Worm (Caenorhabditis elegans): Measurements from ENCODE around the gene C05C10.7.

Gene C05C10.7

ce11 chrII:9938877-9939276 is at the start of gene C05C10.7, which contains the start of gene C05C10.5:
Gene C05C10.7, minus strand, starts transcription at chrII:9938971.
Gene C05C10.5, plus strand, starts transcription at chrII:9939040.
- no peak for TF ChIP-seq unc-62 (GFP tag; optimal IDR thresholded peaks at IDR 0.05)

ce11 chrII:9986635-9987575 is 48.1 kb upstream of the C05C10.7 start:
- TF ChIP-seq unc-62 (GFP tag; optimal IDR thresholded peaks at IDR 0.05), result no peak

ce11 chrII:9984866-9985336 is 46.1 kb upstream of the C05C10.7 start:
- no peak for TF ChIP-seq unc-62 (GFP tag; optimal IDR thresholded peaks at IDR 0.05)

- TF ChIP-seq unc-62 (GFP tag; optimal IDR thresholded peaks at IDR 0.05), result no peak
Measured at ce11 chrII:9982437-9982836, 43.7 kb upstream of the C05C10.7 start.

- TF ChIP-seq unc-62 (GFP tag; optimal IDR thresholded peaks at IDR 0.05), result no peak
Measured at ce11 chrII:9981760-9982159, 43.0 kb upstream of the C05C10.7 start, which contains the start of gene sdz-38. Gene sdz-38, minus strand, starts transcription at chrII:9981860.

ce11 chrII:9980077-9980631 is 41.4 kb upstream of the C05C10.7 start, which contains the start of gene ZK892.6:
Gene ZK892.6, minus strand, starts transcription at chrII:9980127.
- TF ChIP-seq unc-62 (GFP tag; optimal IDR thresholded peaks at IDR 0.05), result no peak

ce11 chrII:9976405-9976804 is 37.6 kb upstream of the C05C10.7 start, which contains the start of gene R53.8:
Gene R53.8, plus strand, starts transcription at chrII:9976705.
- TF ChIP-seq unc-62 (GFP tag; optimal IDR thresholded peaks at IDR 0.05), result no peak

ce11 chrII:9974967-9975366 is 36.2 kb upstream of the C05C10.7 start, which contains the start of gene aakg-5:
Gene aakg-5, minus strand, starts transcription at chrII:9975125.
- TF ChIP-seq unc-62 (GFP tag; optimal IDR thresholded peaks at IDR 0.05), result no peak

- no peak for TF ChIP-seq unc-62 (GFP tag; optimal IDR thresholded peaks at IDR 0.05)
Measured at ce11 chrII:9974210-9974609, 35.4 kb upstream of the C05C10.7 start.

ce11 chrII:9970438-9971092 is 31.8 kb upstream of the C05C10.7 start, which contains the start of gene R53.5:
Gene R53.5, minus strand, starts transcription at chrII:9970488.
- TF ChIP-seq unc-62 (GFP tag; optimal IDR thresholded peaks at IDR 0.05), result no peak

ce11 chrII:9967999-9968706 is 29.4 kb upstream of the C05C10.7 start, which contains the start of the genes R53.4 and psf-1:
Gene R53.4, minus strand, starts transcription at chrII:9968049.
Gene psf-1, plus strand, starts transcription at chrII:9968673.
- TF ChIP-seq unc-62 (GFP tag; optimal IDR thresholded peaks at IDR 0.05), result no peak

ce11 chrII:9966954-9967353 is 28.2 kb upstream of the C05C10.7 start, which contains the start of gene dtmk-1:
Gene dtmk-1, minus strand, starts transcription at chrII:9967099.
- TF ChIP-seq unc-62 (GFP tag; optimal IDR thresholded peaks at IDR 0.05), result no peak

ce11 chrII:9965325-9965724 is 26.6 kb upstream of the C05C10.7 start:
- no peak for TF ChIP-seq unc-62 (GFP tag; optimal IDR thresholded peaks at IDR 0.05)

- no peak for TF ChIP-seq unc-62 (GFP tag; optimal IDR thresholded peaks at IDR 0.05)
Measured at ce11 chrII:9963808-9964207, 25.0 kb upstream of the C05C10.7 start.

ce11 chrII:9960127-9960526 is 21.4 kb upstream of the C05C10.7 start:
- no peak for TF ChIP-seq unc-62 (GFP tag; optimal IDR thresholded peaks at IDR 0.05)
